Worm (Caenorhabditis elegans): ENCODE data around the gene T19D7.6.

ce11 chrX:661727-662330 lies 8.8 kb downstream of the T19D7.6 start, which contains the start of gene rund-1:
- TF ChIP-seq pes-1 (GFP tag; IDR thresholded peaks at IDR 0.05) = no peak
- TF ChIP-seq ama-1 (optimal IDR thresholded peaks at IDR 0.05) = no peak
- TF ChIP-seq hmbx-1 (tag; optimal IDR thresholded peaks at IDR 0.05) = no peak

Measured in whole organism, early embryonic.